Fruit fly (Drosophila melanogaster): ENCODE data around the gene CG42523.

Gene CG42523

DNA sequence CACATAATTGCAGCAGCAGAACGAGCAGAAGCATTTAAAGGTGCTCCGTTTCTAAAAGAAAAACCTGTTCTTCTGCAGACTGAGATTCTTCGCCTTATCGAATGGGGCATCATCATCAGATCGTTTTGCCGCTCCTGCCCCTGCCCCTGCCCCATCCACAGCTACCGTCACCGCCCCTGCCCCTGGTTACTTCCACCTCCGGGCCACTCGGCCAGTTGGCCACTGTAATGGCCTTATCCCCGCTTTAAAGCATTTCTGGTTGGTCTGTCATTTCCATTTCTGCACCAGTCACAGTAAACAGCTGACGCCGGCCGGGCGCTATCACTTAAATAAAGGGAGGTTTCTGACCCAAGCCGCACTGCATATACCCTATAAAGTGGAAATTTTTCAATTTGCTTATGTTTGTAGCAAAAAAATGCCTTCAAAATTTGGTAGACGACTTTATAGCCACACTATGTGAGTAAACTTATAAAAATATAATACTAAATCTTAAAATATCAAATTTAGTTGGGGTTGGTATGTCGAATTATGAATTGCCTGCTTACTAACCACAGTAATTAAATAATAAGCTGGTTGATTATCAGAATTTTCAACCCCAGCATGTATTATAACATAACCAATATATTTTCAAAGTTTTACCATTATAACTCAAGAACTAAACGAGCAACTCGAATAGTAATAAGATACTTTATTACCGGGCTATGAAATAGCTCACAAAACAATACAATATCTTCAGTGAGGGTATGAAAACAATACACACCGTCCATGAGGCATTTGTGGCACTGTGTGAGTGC is 48.2 kb downstream of the CG42523 start (continued):
- TF ChIP-seq HLH54F (GFP tag; optimal IDR thresholded peaks at IDR 0.05) (peak; percentile 56), chif (GFP tag; optimal IDR thresholded peaks at IDR 0.05) (peak in 1 of 2 experiments; percentile 64), CG6689 (GFP tag; IDR thresholded peaks at IDR 0.05) (no peak; the same call in 1 of the 2 replicates), sens-2 (GFP tag; IDR thresholded peaks at IDR 0.05) (no peak), CG2678 (tag; optimal IDR thresholded peaks at IDR 0.05) (peak; percentile 85), CG4328 (GFP tag; optimal IDR thresholded peaks at IDR 0.05) (peak; percentile 64), CG9609 (GFP tag; optimal IDR thresholded peaks at IDR 0.05) (peak; percentile 26), CG4360 (GFP tag; IDR thresholded peaks at IDR 0.05) (no peak), Atf6 (GFP tag; IDR thresholded peaks at IDR 0.05) (0 out of 2 replicates have a peak, but pooled peaks have one; percentile 42), sug (tag; optimal IDR thresholded peaks at IDR 0.05) (peak; percentile 30), H2.0 (GFP tag; IDR thresholded peaks at IDR 0.05) (no peak; the same call in 1 of the 2 replicates), CG4707 (GFP tag; optimal IDR thresholded peaks at IDR 0.05) (no peak), CG1603 (tag; optimal IDR thresholded peaks at IDR 0.05) (no peak), jigr1 (GFP tag; IDR thresholded peaks at IDR 0.05) (no peak), yki (optimal IDR thresholded peaks at IDR 0.05) (no peak), psq (GFP tag; optimal IDR thresholded peaks at IDR 0.05) (peak; percentile 30), CG10654 (GFP tag; optimal IDR thresholded peaks at IDR 0.05) (peak; percentile 30), Usf (GFP tag; optimal IDR thresholded peaks at IDR 0.05) (peak; percentile 50), CG31441 (GFP tag; IDR thresholded peaks at IDR 0.05) (peak; percentile 66), CG8944 (GFP tag; optimal IDR thresholded peaks at IDR 0.05) (no peak), Meics (GFP tag; optimal IDR thresholded peaks at IDR 0.05) (peak; percentile 74), Taf1 (GFP tag; IDR thresholded peaks at IDR 0.05) (no peak), mam (GFP tag; optimal IDR thresholded peaks at IDR 0.05) (no peak), nmo (GFP tag; optimal IDR thresholded peaks at IDR 0.05) (peak; percentile 83), Hey (tag; optimal IDR thresholded peaks at IDR 0.05) (no peak), jumu (GFP tag; optimal IDR thresholded peaks at IDR 0.05) (no peak), caup (GFP tag; optimal IDR thresholded peaks at IDR 0.05; ENCODE audit: severe bottlenecking) (peak; percentile 68), ash1 (GFP tag; optimal IDR thresholded peaks at IDR 0.05) (no peak), Hr39 (optimal IDR thresholded peaks at IDR 0.05) (no peak), luna (GFP tag; optimal IDR thresholded peaks at IDR 0.05) (no peak), CG7928 (GFP tag; optimal IDR thresholded peaks at IDR 0.05) (peak; percentile 32), Neu2 (GFP tag; optimal IDR thresholded peaks at IDR 0.05; ENCODE audit: borderline replicate concordance) (no peak), unc-4 (GFP tag; IDR thresholded peaks at IDR 0.05; ENCODE audit: partially characterized antibody) (no peak), Blimp-1 (GFP tag; optimal IDR thresholded peaks at IDR 0.05) (peak; percentile 7), en (GFP tag; optimal IDR thresholded peaks at IDR 0.05) (no peak), HmgZ (tag; optimal IDR thresholded peaks at IDR 0.05) (no peak), CG14965 (GFP tag; optimal IDR thresholded peaks at IDR 0.05; ENCODE audit: borderline replicate concordance) (no peak), az2 (GFP tag; optimal IDR thresholded peaks at IDR 0.05) (peak; percentile 76), Scr (GFP tag; IDR thresholded peaks at IDR 0.05; ENCODE audit: partially characterized antibody) (no peak), Ets65A (GFP tag) (peak; percentile 89), CG11723 (GFP tag; optimal IDR thresholded peaks at IDR 0.05) (peak; percentile 70), CG10959 (GFP tag; IDR thresholded peaks at IDR 0.05) (no peak; the same call in 1 of the 2 replicates), YL-1 (GFP tag; optimal IDR thresholded peaks at IDR 0.05) (no peak), crp (GFP tag; optimal IDR thresholded peaks at IDR 0.05) (peak; percentile 14 to 72), CG10267 (tag; optimal IDR thresholded peaks at IDR 0.05) (peak; percentile 52), Fer3 (tag; optimal IDR thresholded peaks at IDR 0.05) (peak; percentile 23), ci (GFP tag; IDR thresholded peaks at IDR 0.05) (peak; percentile 49; the same call in 1 of the 3 replicates), CTCF (GFP tag; optimal IDR thresholded peaks at IDR 0.05) (no peak)

Data from whole organism, embryonic.